Worm (Caenorhabditis elegans) whole organism, young adult: ENCODE data around the gene mnp-1.

Source experiments
- B0035.1 ChIP-seq: sonication (generic microtip); optimal IDR thresholded peaks from 2 replicates; lab custom pipeline; 2016; ENCODE audit warnings: missing genetic modification characterization, mild to moderate bottlenecking, missing compliant biosample characterization, missing genotype, missing genetic modification reagents
- B0261.1 ChIP-seq: sonication (generic microtip); optimal IDR thresholded peaks from 2 replicates; lab custom pipeline; 2016; ENCODE audit warnings: mild to moderate bottlenecking, missing genetic modification characterization, moderate library complexity, missing compliant biosample characterization
- C06A6.2 ChIP-seq: fragments of 200-800 bp; sonication (Bioruptor generic); conservative IDR thresholded peaks from 2 replicates; pipeline ENCODE4 v1.3.6; 2022; ENCODE audit warnings: missing genetic modification characterization, missing compliant biosample characterization
- D2030.7 ChIP-seq: fragments of 200-800 bp; sonication (Bioruptor generic); IDR thresholded peaks from 2 replicates; pipeline ENCODE4 v1.3.6; 2022; ENCODE audit warnings: missing genetic modification reagents, missing genetic modification characterization, missing compliant biosample characterization
- F33H1.4 ChIP-seq: fragments of 200-800 bp; sonication (Bioruptor generic); IDR thresholded peaks from 2 replicates; pipeline ENCODE4 v1.3.6; 2022; ENCODE audit warnings: missing genetic modification reagents, missing genetic modification characterization, missing compliant biosample characterization
- F49E8.2 ChIP-seq: sonication (generic microtip); optimal IDR thresholded peaks from 3 replicates; lab custom pipeline; 2017; ENCODE audit warnings: missing genetic modification characterization, mild to moderate bottlenecking, missing compliant biosample characterization, antibody characterized with exemption, moderate library complexity; ENCODE audit not compliant: insufficient read depth
- F55B11.4 ChIP-seq: sonication (generic microtip); optimal IDR thresholded peaks from 2 replicates; lab custom pipeline; 2016; ENCODE audit warnings: missing compliant biosample characterization, missing genetic modification characterization, borderline replicate concordance; ENCODE audit not compliant: insufficient read depth
- T07F8.4 ChIP-seq: sonication (generic microtip); optimal IDR thresholded peaks from 2 replicates; lab custom pipeline; 2016; ENCODE audit warnings: mild to moderate bottlenecking, missing genetic modification characterization, moderate library complexity, missing compliant biosample characterization
- Y56A3A.18 ChIP-seq: fragments of 200-800 bp; sonication (Bioruptor generic); IDR thresholded peaks from 2 replicates; pipeline ENCODE4 v1.3.6; 2022; ENCODE audit warnings: missing genetic modification reagents, missing genetic modification characterization, missing compliant biosample characterization
- akir-1 ChIP-seq: fragments of 200-800 bp; sonication (Bioruptor generic); optimal IDR thresholded peaks from 2 replicates; lab custom pipeline; 2018; ENCODE audit warnings: mild to moderate bottlenecking, missing genetic modification characterization, moderate library complexity, missing compliant biosample characterization
- ama-1 ChIP-seq, 3 experiments: fragments of 150-350 bp in 1 of 3; sonication (generic microtip) in 2 of 3; optimal IDR thresholded peaks; 2 replicates each; lab custom pipeline; 2014 to 2018; ENCODE audit warnings: missing biosample characterization in 2 of 3, missing genetic modification characterization in 2 of 3, missing genetic modification reagents in 2 of 3
- aptf-3 ChIP-seq: fragments of 200-800 bp; sonication (Bioruptor generic); IDR thresholded peaks from 2 replicates; pipeline ENCODE4 v1.3.6; 2022; ENCODE audit warnings: missing genetic modification characterization, missing compliant biosample characterization
- atf-7 ChIP-seq: sonication (generic microtip); optimal IDR thresholded peaks from 2 replicates; lab custom pipeline; 2017; ENCODE audit warnings: mild to moderate bottlenecking, missing genetic modification characterization, missing compliant biosample characterization
- bed-1 ChIP-seq: fragments of 200-800 bp; sonication (Bioruptor generic); IDR thresholded peaks from 2 replicates; pipeline ENCODE4 v1.3.6; 2022; ENCODE audit warnings: missing genetic modification reagents, missing genetic modification characterization, missing compliant biosample characterization
- ceh-58 ChIP-seq: fragments of 200-800 bp; sonication (Bioruptor generic); IDR thresholded peaks from 2 replicates; pipeline ENCODE4 v1.3.6; 2022; ENCODE audit warnings: missing genetic modification characterization, missing compliant biosample characterization
- ceh-79 ChIP-seq: sonication (generic microtip); optimal IDR thresholded peaks from 2 replicates; lab custom pipeline; 2017; ENCODE audit warnings: mild to moderate bottlenecking, missing genetic modification characterization, missing compliant biosample characterization
- ceh-91 ChIP-seq: fragments of 200-800 bp; sonication (Bioruptor generic); IDR thresholded peaks from 2 replicates; pipeline ENCODE4 v1.3.6; 2022; ENCODE audit warnings: missing genetic modification reagents, missing genetic modification characterization, missing compliant biosample characterization
- chd-7 ChIP-seq: sonication (generic microtip); optimal IDR thresholded peaks from 2 replicates; lab custom pipeline; 2016; ENCODE audit warnings: mild to moderate bottlenecking, missing genetic modification characterization, moderate library complexity, missing compliant biosample characterization
- dox-1 ChIP-seq: fragments of 200-800 bp; sonication (Bioruptor generic); IDR thresholded peaks from 2 replicates; pipeline ENCODE4 v1.3.6; 2022; ENCODE audit warnings: missing genetic modification reagents, missing genetic modification characterization, missing compliant biosample characterization
- dpff-1 ChIP-seq: sonication (generic microtip); optimal IDR thresholded peaks from 2 replicates; lab custom pipeline; 2017; ENCODE audit warnings: mild to moderate bottlenecking, missing genetic modification characterization, missing compliant biosample characterization
- egl-44 ChIP-seq: fragments of 200-800 bp; sonication (Bioruptor generic); IDR thresholded peaks from 2 replicates; pipeline ENCODE4 v1.3.6; 2022; ENCODE audit warnings: missing genetic modification reagents, missing genetic modification characterization, missing compliant biosample characterization
- egrh-3 ChIP-seq: fragments of 200-800 bp; sonication (Bioruptor generic); IDR thresholded peaks from 2 replicates; pipeline ENCODE4 v1.3.6; 2022; ENCODE audit warnings: missing genetic modification reagents, missing genetic modification characterization, missing compliant biosample characterization
- ets-4 ChIP-seq: fragments of 200-800 bp; sonication (Bioruptor generic); optimal IDR thresholded peaks from 2 replicates; lab custom pipeline; 2018; ENCODE audit warnings: mild to moderate bottlenecking, missing genetic modification characterization, missing compliant biosample characterization
- fkh-3 ChIP-seq: sonication (generic microtip); optimal IDR thresholded peaks from 2 replicates; lab custom pipeline; 2016; ENCODE audit warnings: mild to moderate bottlenecking, missing genetic modification characterization, missing compliant biosample characterization
- hmg-1.2 ChIP-seq: fragments of 200-800 bp; sonication (Bioruptor generic); IDR thresholded peaks from 2 replicates; pipeline ENCODE4 v1.3.6; 2022; ENCODE audit warnings: missing genetic modification reagents, missing genetic modification characterization, missing compliant biosample characterization
- hrde-1 ChIP-seq: sonication (generic microtip); optimal IDR thresholded peaks from 2 replicates; lab custom pipeline; 2016; ENCODE audit warnings: missing genetic modification characterization, mild to moderate bottlenecking, missing compliant biosample characterization, moderate library complexity, missing genotype, missing genetic modification reagents, borderline replicate concordance
- lin-35 ChIP-seq, 3 experiments: fragments of 150-350 bp in 2 of 3; sonication (generic microtip) in 1 of 3; optimal IDR thresholded peaks; 2 replicates each; lab custom pipeline; 2014 to 2018; ENCODE audit warnings: missing biosample characterization in 3 of 3, missing genetic modification characterization in 3 of 3, missing genetic modification reagents in 3 of 3
- lsl-1 ChIP-seq: fragments of 200-800 bp; sonication (Bioruptor generic); optimal IDR thresholded peaks from 2 replicates; lab custom pipeline; 2018; ENCODE audit warnings: mild to moderate bottlenecking, missing genetic modification characterization, moderate library complexity, missing compliant biosample characterization
- lsy-27 ChIP-seq: sonication (generic microtip); optimal IDR thresholded peaks from 2 replicates; lab custom pipeline; 2017; ENCODE audit warnings: missing genetic modification characterization, mild to moderate bottlenecking, missing compliant biosample characterization, antibody characterized with exemption, missing genotype, borderline replicate concordance; ENCODE audit not compliant: insufficient read depth
- madf-6 ChIP-seq: fragments of 200-800 bp; sonication (Bioruptor generic); IDR thresholded peaks from 2 replicates; pipeline ENCODE4 v1.3.6; 2022; ENCODE audit warnings: missing genetic modification reagents, missing genetic modification characterization, missing compliant biosample characterization
- mxl-1 ChIP-seq: sonication (generic microtip); optimal IDR thresholded peaks from 2 replicates; lab custom pipeline; 2016; ENCODE audit warnings: missing genetic modification characterization, missing compliant biosample characterization
- nfya-1 ChIP-seq: sonication (generic microtip); optimal IDR thresholded peaks from 2 replicates; lab custom pipeline; 2017; ENCODE audit warnings: antibody characterized with exemption, missing compliant biosample characterization, missing genetic modification characterization, borderline replicate concordance; ENCODE audit not compliant: insufficient read depth
- nfyb-1 ChIP-seq: fragments of 200-800 bp; sonication (Bioruptor generic); IDR thresholded peaks from 2 replicates; pipeline ENCODE4 v1.3.6; 2022; ENCODE audit warnings: missing genetic modification reagents, missing genetic modification characterization, missing compliant biosample characterization
- nhr-80 ChIP-seq: sonication (generic microtip); optimal IDR thresholded peaks from 2 replicates; lab custom pipeline; 2016; ENCODE audit warnings: missing genetic modification characterization, missing compliant biosample characterization
- rec-8 ChIP-seq, 2 experiments: sonication (generic microtip); optimal IDR thresholded peaks; 2 replicates each; lab custom pipeline; 2016; ENCODE audit warnings: mild to moderate bottlenecking in 2 of 2, missing genetic modification characterization in 2 of 2, missing genetic modification reagents in 2 of 2, missing genotype in 2 of 2, missing biosample characterization in 1 of 2, missing compliant biosample characterization in 1 of 2, moderate library complexity in 1 of 2
- repo-1 ChIP-seq: sonication (generic microtip); optimal IDR thresholded peaks from 2 replicates; lab custom pipeline; 2017; ENCODE audit warnings: mild to moderate bottlenecking, missing genetic modification characterization, missing compliant biosample characterization
- rpc-1 ChIP-seq, 2 experiments: fragments of 150-350 bp in 1 of 2; sonication (generic microtip) in 1 of 2; optimal IDR thresholded peaks; 2 replicates each; lab custom pipeline; 2014 to 2018; ENCODE audit warnings: missing biosample characterization in 1 of 2, missing genetic modification characterization in 1 of 2, missing genetic modification reagents in 1 of 2, missing genotype in 1 of 2
- snpc-3.4 ChIP-seq: sonication (generic microtip); optimal IDR thresholded peaks from 2 replicates; lab custom pipeline; 2017; ENCODE audit warnings: missing genetic modification characterization, mild to moderate bottlenecking, missing compliant biosample characterization, antibody characterized with exemption, moderate library complexity, missing genotype, missing genetic modification reagents
- snpc-4 ChIP-seq, 5 experiments: fragments of 150-350 bp in 1 of 5; sonication (generic microtip) in 4 of 5; optimal IDR thresholded peaks; 2 replicates each; lab custom pipeline; 2014 to 2018; ENCODE audit warnings: missing genetic modification characterization in 5 of 5, missing biosample characterization in 3 of 5, antibody characterized with exemption in 2 of 5, mild to moderate bottlenecking in 2 of 5, missing compliant biosample characterization in 2 of 5, missing genotype in 2 of 5, moderate library complexity in 2 of 5, missing genetic modification reagents in 1 of 5
- somi-1 ChIP-seq: fragments of 200-800 bp; sonication (Bioruptor generic); optimal IDR thresholded peaks from 2 replicates; lab custom pipeline; 2018; ENCODE audit warnings: mild to moderate bottlenecking, missing genetic modification characterization, missing compliant biosample characterization
- tlf-1 ChIP-seq: fragments of 200-800 bp; sonication (Bioruptor generic); optimal IDR thresholded peaks from 2 replicates; lab custom pipeline; 2018; ENCODE audit warnings: mild to moderate bottlenecking, missing genetic modification characterization, missing compliant biosample characterization
- unc-62 ChIP-seq: fragments of 150-350 bp; optimal IDR thresholded peaks from 2 replicates; lab custom pipeline; 2014; ENCODE audit warnings: missing biosample characterization, missing genetic modification reagents, missing genetic modification characterization
- zim-3 ChIP-seq: sonication (generic microtip); optimal IDR thresholded peaks from 2 replicates; lab custom pipeline; 2017; ENCODE audit warnings: mild to moderate bottlenecking, missing genetic modification characterization, moderate library complexity, missing compliant biosample characterization
- ztf-25 ChIP-seq: fragments of 200-800 bp; sonication (Bioruptor generic); IDR thresholded peaks from 2 replicates; pipeline ENCODE4 v1.3.6; 2022; ENCODE audit warnings: missing genetic modification reagents, missing genetic modification characterization, missing compliant biosample characterization
- ztf-6 ChIP-seq: fragments of 200-800 bp; sonication (Bioruptor generic); IDR thresholded peaks from 2 replicates; pipeline ENCODE4 v1.3.6; 2022; ENCODE audit warnings: missing genetic modification reagents, missing genetic modification characterization, missing compliant biosample characterization

mnp-1 gene

DNA sequence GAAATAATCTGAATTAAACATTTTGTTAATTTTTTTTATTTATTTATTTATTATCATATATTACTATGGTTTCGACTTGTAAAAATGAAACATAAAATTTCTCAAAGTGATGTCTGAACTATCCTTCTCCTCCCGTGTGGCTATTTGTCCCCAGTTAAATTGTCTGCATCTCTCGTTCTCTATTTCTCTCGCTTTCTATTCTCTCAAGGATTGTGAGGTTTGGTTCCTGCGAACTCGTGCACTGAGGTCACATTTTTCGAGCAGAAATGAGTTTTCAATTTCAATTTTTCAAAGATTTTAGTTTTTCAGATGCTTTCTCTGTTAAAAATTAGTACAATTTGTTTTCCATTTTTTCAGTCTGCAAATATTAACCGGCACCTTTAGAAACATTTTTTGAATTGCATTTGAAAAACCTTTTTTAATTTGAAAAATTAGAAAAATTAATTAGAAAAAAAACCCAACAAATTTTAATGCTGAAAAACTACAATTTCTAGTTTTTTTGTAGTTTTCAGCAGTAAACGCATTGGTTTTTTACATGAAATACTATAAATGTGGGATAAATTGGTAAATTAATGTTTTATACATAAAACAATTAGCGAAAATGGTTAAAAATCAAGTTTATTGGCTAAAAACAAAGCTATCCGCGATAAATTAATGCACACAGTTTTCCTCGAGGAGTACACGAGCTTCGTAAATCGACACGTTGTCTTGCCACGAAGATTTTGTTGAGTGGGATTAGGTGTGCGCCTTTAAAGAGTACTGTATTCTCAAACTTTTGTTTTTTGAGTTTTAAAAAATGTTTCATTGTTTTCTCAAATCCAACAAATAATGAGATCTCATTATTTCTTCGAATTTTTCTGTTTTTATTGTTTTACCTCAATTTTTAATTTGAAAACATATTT, 56.0 kb downstream of the mnp-1 start (continued):
- no peak for TF ChIP-seq F55B11.4
- no peak for TF ChIP-seq ceh-79 (tag; lab: Kevin White, UChicago)
- TF ChIP-seq nhr-80 (tag; lab: Kevin White, UChicago): peak; percentile 33
- TF ChIP-seq atf-7 (tag; lab: Kevin White, UChicago): no peak
- TF ChIP-seq T07F8.4 (tag; lab: Kevin White, UChicago): no peak
- peak; percentile 72 for TF ChIP-seq lsl-1 (GFP tag; lab: Kevin White, UChicago)
- no peak for TF ChIP-seq zim-3 (tag; lab: Kevin White, UChicago)
- TF ChIP-seq mxl-1 (tag; lab: Kevin White, UChicago): no peak
- no peak for TF ChIP-seq ceh-58 (GFP tag; lab: Robert Waterston, UW)
- no peak for TF ChIP-seq Y56A3A.18 (GFP tag; lab: Robert Waterston, UW)
- TF ChIP-seq nfya-1 (tag; lab: Kevin White, UChicago): no peak
- no peak for TF ChIP-seq bed-1 (GFP tag; lab: Robert Waterston, UW)
- TF ChIP-seq F49E8.2 (tag; lab: Kevin White, UChicago): no peak
- TF ChIP-seq akir-1: no peak
- TF ChIP-seq repo-1 (tag; lab: Kevin White, UChicago): no peak
- TF ChIP-seq rec-8 (tag; optimal IDR thresholded peaks at IDR 0.05; lab: Kevin White, UChicago): no peak
- TF ChIP-seq ama-1 (optimal IDR thresholded peaks at IDR 0.05; lab: Kevin White, UChicago): no peak
- no peak for TF ChIP-seq ama-1 (GFP tag; optimal IDR thresholded peaks at IDR 0.05; lab: Kevin White, UChicago)
- no peak for TF ChIP-seq ets-4 (GFP tag; lab: Kevin White, UChicago)
- no peak for TF ChIP-seq egrh-3
- peak; percentile 45; the same call in 1 of the 2 replicates for TF ChIP-seq hmg-1.2
- no peak for TF ChIP-seq aptf-3 (GFP tag; lab: Robert Waterston, UW)
- TF ChIP-seq madf-6 (GFP tag; lab: Robert Waterston, UW): peak; percentile 48; the same call in 1 of the 2 replicates
- TF ChIP-seq D2030.7: no peak
- no peak for TF ChIP-seq lsy-27
- no peak for TF ChIP-seq dox-1 (GFP tag; lab: Robert Waterston, UW)
- no peak for TF ChIP-seq F33H1.4
- TF ChIP-seq snpc-4 (GFP tag; optimal IDR thresholded peaks at IDR 0.05; lab: Kevin White, UChicago): no peak
- peak in 2 of 4 experiments; percentile 3 to 6 for TF ChIP-seq snpc-4 (tag; optimal IDR thresholded peaks at IDR 0.05; lab: Kevin White, UChicago)
- no peak for TF ChIP-seq C06A6.2
- no peak for TF ChIP-seq B0035.1 (tag; lab: Kevin White, UChicago)
- no peak for TF ChIP-seq hrde-1 (tag; lab: Kevin White, UChicago)
- TF ChIP-seq tlf-1: no peak
- TF ChIP-seq fkh-3: no peak
- TF ChIP-seq ztf-25 (GFP tag; lab: Robert Waterston, UW): no peak
- peak; percentile 55 for TF ChIP-seq snpc-3.4 (tag; lab: Kevin White, UChicago)
- TF ChIP-seq ztf-6: no peak
- no peak for TF ChIP-seq rpc-1 (optimal IDR thresholded peaks at IDR 0.05; lab: Kevin White, UChicago)
- TF ChIP-seq rpc-1 (tag; optimal IDR thresholded peaks at IDR 0.05; lab: Kevin White, UChicago): no peak
- TF ChIP-seq B0261.1 (tag; lab: Kevin White, UChicago): no peak
- TF ChIP-seq nfyb-1 (GFP tag; lab: Robert Waterston, UW): no peak
- no peak for TF ChIP-seq unc-62 (GFP tag; lab: Kevin White, UChicago)
- TF ChIP-seq chd-7 (tag; lab: Kevin White, UChicago): no peak
- no peak for TF ChIP-seq ceh-91 (GFP tag; lab: Robert Waterston, UW)
- no peak for TF ChIP-seq lin-35 (GFP tag; optimal IDR thresholded peaks at IDR 0.05; lab: Kevin White, UChicago)
- TF ChIP-seq somi-1 (GFP tag; lab: Kevin White, UChicago): no peak
- TF ChIP-seq dpff-1 (tag; lab: Kevin White, UChicago): no peak
- TF ChIP-seq egl-44 (GFP tag; lab: Robert Waterston, UW): no peak
